Fruit fly (Drosophila melanogaster) whole organism, embryonic: Measurements from ENCODE around the gene PDCD-5.

Source experiments
- Adf1 ChIP-seq: fragments of 200-800 bp; sonication (Bioruptor generic); IDR thresholded peaks from 2 replicates; pipeline ENCODE4 v1.3.6; 2022; ENCODE audit warnings: missing biosample characterization, missing genetic modification characterization
- CG10209 ChIP-seq: fragments of 200-800 bp; sonication (Bioruptor generic); optimal IDR thresholded peaks from 3 replicates; lab custom pipeline; 2017; ENCODE audit warnings: missing biosample characterization, mild to moderate bottlenecking, missing genetic modification characterization, missing genetic modification reagents
- CG1024 ChIP-seq: fragments of 200-800 bp; sonication (Bioruptor generic); IDR thresholded peaks from 2 replicates; pipeline ENCODE4 v1.3.6; 2022; ENCODE audit warnings: missing biosample characterization, missing genetic modification characterization
- CG10366 ChIP-seq: fragments of 200-800 bp; sonication (Bioruptor generic); IDR thresholded peaks from 2 replicates; pipeline ENCODE4 v1.3.6; 2022; ENCODE audit warnings: missing biosample characterization, missing genetic modification characterization
- CG11085 ChIP-seq: fragments of 200-800 bp; sonication (Bioruptor generic); IDR thresholded peaks from 2 replicates; pipeline ENCODE4 v1.3.6; 2022; ENCODE audit warnings: missing biosample characterization, missing genetic modification characterization
- CG11398 ChIP-seq: fragments of 200-800 bp; sonication (Bioruptor generic); optimal IDR thresholded peaks from 2 replicates; lab custom pipeline; 2016; ENCODE audit warnings: missing biosample characterization, missing genetic modification characterization
- CG12744 ChIP-seq: fragments of 200-800 bp; sonication (Bioruptor generic); optimal IDR thresholded peaks from 2 replicates; lab custom pipeline; 2016; ENCODE audit warnings: missing biosample characterization, missing genetic modification characterization
- CG13123 ChIP-seq: fragments of 200-800 bp; sonication (Bioruptor generic); optimal IDR thresholded peaks from 2 replicates; lab custom pipeline; 2016; ENCODE audit warnings: missing biosample characterization, missing genetic modification characterization
- CG13296 ChIP-seq: fragments of 200-800 bp; sonication (Bioruptor generic); optimal IDR thresholded peaks from 3 replicates; lab custom pipeline; 2018; ENCODE audit warnings: missing biosample characterization, mild to moderate bottlenecking, missing genetic modification characterization
- CG13775 ChIP-seq: fragments of 200-800 bp; sonication (Bioruptor generic); optimal IDR thresholded peaks from 3 replicates; lab custom pipeline; 2017; ENCODE audit warnings: missing biosample characterization, mild to moderate bottlenecking, missing genetic modification characterization
- CG1602 ChIP-seq: fragments of 200-800 bp; sonication (Bioruptor generic); optimal IDR thresholded peaks from 3 replicates; lab custom pipeline; 2016; ENCODE audit warnings: missing biosample characterization, missing genetic modification characterization
- CG1647 ChIP-seq: fragments of 200-800 bp; sonication (Bioruptor generic); optimal IDR thresholded peaks from 3 replicates; lab custom pipeline; 2016; ENCODE audit warnings: missing biosample characterization, missing genetic modification characterization
- CG16813 ChIP-seq: fragments of 200-800 bp; sonication (Bioruptor generic); IDR thresholded peaks from 3 replicates; pipeline ENCODE4 v1.3.6; 2022; ENCODE audit warnings: missing biosample characterization, missing genetic modification characterization; ENCODE audit not compliant: partially characterized antibody
- CG17385 ChIP-seq: fragments of 200-800 bp; sonication (Bioruptor generic); optimal IDR thresholded peaks from 3 replicates; lab custom pipeline; 2018; ENCODE audit warnings: missing biosample characterization, mild to moderate bottlenecking, missing genetic modification characterization
- CG3065 ChIP-seq: fragments of 200-800 bp; sonication (Bioruptor generic); optimal IDR thresholded peaks from 2 replicates; lab custom pipeline; 2016; ENCODE audit warnings: missing biosample characterization, missing genetic modification characterization
- CG32532 ChIP-seq: fragments of 200-800 bp; sonication (Bioruptor generic); IDR thresholded peaks from 2 replicates; pipeline ENCODE4 v1.3.6; 2022; ENCODE audit warnings: missing biosample characterization, missing genetic modification characterization
- CG3847 ChIP-seq: fragments of 200-800 bp; sonication (Bioruptor generic); IDR thresholded peaks from 2 replicates; pipeline ENCODE4 v1.3.6; 2022; ENCODE audit warnings: missing biosample characterization, missing genetic modification characterization
- CG4617 ChIP-seq: fragments of 200-800 bp; sonication (Bioruptor generic); optimal IDR thresholded peaks from 3 replicates; lab custom pipeline; 2016; ENCODE audit warnings: missing biosample characterization, missing genetic modification characterization, borderline replicate concordance
- CG4730 ChIP-seq: fragments of 200-800 bp; sonication (Bioruptor generic); IDR thresholded peaks from 2 replicates; pipeline ENCODE4 v1.3.6; 2022; ENCODE audit warnings: missing biosample characterization, missing genetic modification characterization
- CG4854 ChIP-seq: fragments of 200-800 bp; sonication (Bioruptor generic); optimal IDR thresholded peaks from 2 replicates; lab custom pipeline; 2016; ENCODE audit warnings: missing biosample characterization, missing genetic modification characterization, inconsistent platforms
- CG5953 ChIP-seq: fragments of 200-800 bp; sonication (Bioruptor generic); IDR thresholded peaks from 2 replicates; pipeline ENCODE4 v1.3.6; 2022; ENCODE audit warnings: missing biosample characterization, missing genetic modification characterization
- CG7271 ChIP-seq: fragments of 200-800 bp; sonication (Bioruptor generic); optimal IDR thresholded peaks from 2 replicates; lab custom pipeline; 2018; ENCODE audit warnings: missing biosample characterization, mild to moderate bottlenecking, missing genetic modification characterization, moderate library complexity
- CG7357 ChIP-seq: fragments of 200-800 bp; sonication (Bioruptor generic); IDR thresholded peaks from 3 replicates; pipeline ENCODE4 v1.3.6; 2022; ENCODE audit warnings: missing biosample characterization, missing genetic modification characterization
- CG7963 ChIP-seq: fragments of 200-800 bp; sonication (Bioruptor generic); IDR thresholded peaks from 3 replicates; pipeline ENCODE4 v1.3.6; 2022; ENCODE audit warnings: missing biosample characterization, missing genetic modification characterization; ENCODE audit not compliant: partially characterized antibody
- CG8388 ChIP-seq: fragments of 200-800 bp; sonication (Bioruptor generic); optimal IDR thresholded peaks from 2 replicates; lab custom pipeline; 2019; ENCODE audit warnings: missing biosample characterization, mild to moderate bottlenecking, missing genetic modification characterization, moderate library complexity
- CG8944 ChIP-seq: fragments of 200-800 bp; sonication (Bioruptor generic); optimal IDR thresholded peaks from 3 replicates; lab custom pipeline; 2016; ENCODE audit warnings: missing biosample characterization, missing genetic modification characterization
- CG9215 ChIP-seq: fragments of 200-800 bp; sonication (Bioruptor generic); IDR thresholded peaks from 2 replicates; pipeline ENCODE4 v1.3.6; 2022; ENCODE audit warnings: missing biosample characterization, missing genetic modification characterization
- Dp ChIP-seq: fragments of 200-800 bp; sonication (Bioruptor generic); optimal IDR thresholded peaks from 2 replicates; lab custom pipeline; 2018; ENCODE audit warnings: missing biosample characterization, mild to moderate bottlenecking, missing genetic modification characterization, moderate library complexity
- ERR ChIP-seq: fragments of 200-800 bp; sonication (Bioruptor generic); optimal IDR thresholded peaks from 2 replicates; lab custom pipeline; 2016; ENCODE audit warnings: missing biosample characterization, missing genetic modification characterization
- HLH54F ChIP-seq: fragments of 200-800 bp; sonication (Bioruptor generic); optimal IDR thresholded peaks from 3 replicates; lab custom pipeline; 2016; ENCODE audit warnings: missing biosample characterization, missing genetic modification characterization
- Hr3 ChIP-seq: fragments of 200-800 bp; sonication (Bioruptor generic); optimal IDR thresholded peaks from 3 replicates; lab custom pipeline; 2016; ENCODE audit warnings: missing biosample characterization, missing genetic modification characterization
- MBD-R2 ChIP-seq: fragments of 200-800 bp; sonication (Bioruptor generic); IDR thresholded peaks from 2 replicates; pipeline ENCODE4 v1.3.6; 2022; ENCODE audit warnings: missing biosample characterization, missing genetic modification characterization
- Nf-YA ChIP-seq: fragments of 200-800 bp; sonication (Bioruptor generic); IDR thresholded peaks from 2 replicates; pipeline ENCODE4 v1.3.6; 2022; ENCODE audit warnings: missing biosample characterization, missing genetic modification characterization
- NfI ChIP-seq: fragments of 200-800 bp; sonication (Bioruptor generic); optimal IDR thresholded peaks from 3 replicates; lab custom pipeline; 2018; ENCODE audit warnings: missing biosample characterization, mild to moderate bottlenecking, missing genetic modification characterization, moderate library complexity
- Opbp ChIP-seq: fragments of 200-800 bp; sonication (Bioruptor generic); IDR thresholded peaks from 3 replicates; pipeline ENCODE4 v1.3.6; 2022; ENCODE audit warnings: missing biosample characterization, missing genetic modification characterization; ENCODE audit not compliant: partially characterized antibody
- Rx ChIP-seq: fragments of 200-800 bp; sonication (Bioruptor generic); IDR thresholded peaks from 2 replicates; pipeline ENCODE4 v1.3.6; 2022; ENCODE audit warnings: missing biosample characterization, missing genetic modification characterization
- Spps ChIP-seq: fragments of 200-800 bp; sonication (Bioruptor generic); optimal IDR thresholded peaks from 2 replicates; lab custom pipeline; 2018; ENCODE audit warnings: missing biosample characterization, mild to moderate bottlenecking, missing genetic modification characterization
- Sry-β ChIP-seq: fragments of 200-800 bp; sonication (Bioruptor generic); optimal IDR thresholded peaks from 2 replicates; lab custom pipeline; 2018; ENCODE audit warnings: missing biosample characterization, mild to moderate bottlenecking, missing genetic modification characterization, moderate library complexity
- TFAM ChIP-seq: fragments of 200-800 bp; sonication (Bioruptor generic); optimal IDR thresholded peaks from 2 replicates; lab custom pipeline; 2017; ENCODE audit warnings: missing biosample characterization, missing genetic modification characterization, inconsistent platforms
- Trl ChIP-seq, 3 experiments: fragments of >200 bp in 2 of 3; fragments of 200-800 bp in 1 of 3; sonication (Bioruptor generic) in 1 of 3; optimal IDR thresholded peaks; 2 replicates in 1 of 3; 3 replicates in 2 of 3; lab custom pipeline; 2016 to 2017; ENCODE audit warnings: missing biosample characterization in 1 of 3, missing genetic modification characterization in 1 of 3
- bowl ChIP-seq: fragments of 200-800 bp; sonication (Bioruptor generic); IDR thresholded peaks from 2 replicates; pipeline ENCODE4 v1.3.6; 2022; ENCODE audit warnings: missing biosample characterization, missing genetic modification characterization
- btn ChIP-seq: fragments of 200-800 bp; sonication (Bioruptor generic); optimal IDR thresholded peaks from 2 replicates; lab custom pipeline; 2016; ENCODE audit warnings: missing biosample characterization, missing genetic modification characterization
- cwo ChIP-seq: fragments of 200-800 bp; sonication (Bioruptor generic); optimal IDR thresholded peaks from 3 replicates; lab custom pipeline; 2017; ENCODE audit warnings: missing biosample characterization, missing genetic modification characterization, mild to moderate bottlenecking, moderate library complexity, missing genetic modification reagents
- dimm ChIP-seq: fragments of 200-800 bp; sonication (Bioruptor generic); IDR thresholded peaks from 2 replicates; pipeline ENCODE4 v1.3.6; 2022; ENCODE audit warnings: missing biosample characterization, missing genetic modification characterization
- eyg ChIP-seq: fragments of 200-800 bp; sonication (Bioruptor generic); optimal IDR thresholded peaks from 3 replicates; lab custom pipeline; 2016; ENCODE audit warnings: missing biosample characterization, missing genetic modification characterization
- grau ChIP-seq: fragments of 200-800 bp; optimal IDR thresholded peaks from 3 replicates; lab custom pipeline; 2019; ENCODE audit warnings: missing biosample characterization, mild to moderate bottlenecking, missing genetic modification characterization, moderate library complexity
- ken ChIP-seq: fragments of 200-800 bp; sonication (Bioruptor generic); IDR thresholded peaks from 3 replicates; pipeline ENCODE4 v1.3.6; 2022; ENCODE audit warnings: missing biosample characterization, missing genetic modification characterization
- pb ChIP-seq: fragments of 200-800 bp; sonication (Bioruptor generic); optimal IDR thresholded peaks from 3 replicates; lab custom pipeline; 2016; ENCODE audit warnings: missing biosample characterization, missing genetic modification characterization
- peb ChIP-seq: fragments of 200-800 bp; sonication (Bioruptor generic); IDR thresholded peaks from 2 replicates; pipeline ENCODE4 v1.3.6; 2022; ENCODE audit warnings: missing biosample characterization, missing genetic modification characterization
- sug ChIP-seq: fragments of 200-800 bp; optimal IDR thresholded peaks from 2 replicates; lab custom pipeline; 2019; ENCODE audit warnings: missing biosample characterization, mild to moderate bottlenecking, missing genetic modification characterization, moderate library complexity
- tap ChIP-seq: fragments of 200-800 bp; optimal IDR thresholded peaks from 3 replicates; lab custom pipeline; 2019; ENCODE audit warnings: missing biosample characterization, mild to moderate bottlenecking, missing genetic modification characterization, moderate library complexity

Gene PDCD-5

dm6 chr3L:16203236-16203635 is 28.6 kb downstream of the PDCD-5 start (continued):
- peak; percentile 61; the same call in 1 of the 2 replicates for TF ChIP-seq dimm (GFP tag; lab: Robert Waterston, UW)
- TF ChIP-seq grau (tag; lab: Kevin White, UChicago): peak; percentile 81
- TF ChIP-seq bowl (GFP tag; lab: Robert Waterston, UW): peak; percentile 44; the same call in 1 of the 2 replicates
- peak; percentile 64 for TF ChIP-seq CG12744 (GFP tag; lab: Kevin White, UChicago)
- TF ChIP-seq eyg: peak; percentile 73
- peak; percentile 79 for TF ChIP-seq CG10209
- peak; percentile 74; the same call in 2 of the 3 replicates for TF ChIP-seq ken (GFP tag; lab: Robert Waterston, UW)
- TF ChIP-seq CG13123 (GFP tag; lab: Kevin White, UChicago): no peak
- TF ChIP-seq Nf-YA (GFP tag; lab: Robert Waterston, UW): peak; percentile 61; the same call in 1 of the 2 replicates
- peak; percentile 76 for TF ChIP-seq CG17385
- TF ChIP-seq CG3847 (GFP tag; lab: Robert Waterston, UW): peak; percentile 84
- no peak for TF ChIP-seq Sry-β (GFP tag; lab: Kevin White, UChicago)
- no peak for TF ChIP-seq TFAM (GFP tag; lab: Kevin White, UChicago)
- peak; percentile 85 for TF ChIP-seq cwo (GFP tag; lab: Kevin White, UChicago)
- TF ChIP-seq CG3065 (GFP tag; lab: Kevin White, UChicago): peak; percentile 3
- TF ChIP-seq ERR (GFP tag; lab: Kevin White, UChicago): peak; percentile 41
- TF ChIP-seq CG8944 (GFP tag; lab: Kevin White, UChicago): peak; percentile 77
- no peak for TF ChIP-seq Trl (optimal IDR thresholded peaks at IDR 0.05; lab: Kevin White, UChicago)
- TF ChIP-seq Trl (GFP tag; optimal IDR thresholded peaks at IDR 0.05; lab: Kevin White, UChicago): peak; percentile 88
- TF ChIP-seq MBD-R2 (GFP tag; lab: Robert Waterston, UW): peak; percentile 76; the same call in 1 of the 2 replicates
- TF ChIP-seq HLH54F (GFP tag; lab: Kevin White, UChicago): peak; percentile 78
- TF ChIP-seq CG13775 (GFP tag; lab: Kevin White, UChicago): peak; percentile 47
- no peak for TF ChIP-seq Dp (GFP tag; lab: Kevin White, UChicago)
- no peak for TF ChIP-seq Spps
- peak; percentile 80 for TF ChIP-seq CG4730 (GFP tag; lab: Robert Waterston, UW)
- TF ChIP-seq CG7963: no peak
- no peak for TF ChIP-seq CG16813 (GFP tag; lab: Robert Waterston, UW)
- peak; percentile 58 for TF ChIP-seq CG4854
- peak; percentile 38 for TF ChIP-seq CG8388 (GFP tag; lab: Kevin White, UChicago)
- TF ChIP-seq peb (GFP tag; lab: Robert Waterston, UW): peak; percentile 67; the same call in 1 of the 2 replicates
- peak; percentile 52 for TF ChIP-seq Hr3 (GFP tag; lab: Kevin White, UChicago)
- peak; percentile 59 for TF ChIP-seq CG1602 (GFP tag; lab: Kevin White, UChicago)
- peak; percentile 84 for TF ChIP-seq CG5953 (GFP tag; lab: Robert Waterston, UW)
- peak; percentile 62 for TF ChIP-seq CG1647 (GFP tag; lab: Kevin White, UChicago)
- peak; percentile 80 for TF ChIP-seq tap
- peak; percentile 83 for TF ChIP-seq CG11085 (GFP tag; lab: Robert Waterston, UW)
- TF ChIP-seq sug (tag; lab: Kevin White, UChicago): peak; percentile 57
- TF ChIP-seq Adf1 (GFP tag; lab: Robert Waterston, UW): no peak
- TF ChIP-seq btn: peak; percentile 42
- TF ChIP-seq CG1024 (GFP tag; lab: Robert Waterston, UW): peak; percentile 66
- peak; percentile 53 for TF ChIP-seq pb (GFP tag; lab: Kevin White, UChicago)
- no peak for TF ChIP-seq Opbp (GFP tag; lab: Robert Waterston, UW)
- TF ChIP-seq CG10366 (GFP tag; lab: Robert Waterston, UW): peak; percentile 86
- peak; percentile 76 for TF ChIP-seq CG7357 (GFP tag; lab: Robert Waterston, UW)
- TF ChIP-seq NfI (GFP tag; lab: Kevin White, UChicago): peak; percentile 81
- TF ChIP-seq CG7271 (tag; lab: Kevin White, UChicago): no peak
- peak; percentile 34 for TF ChIP-seq CG11398
- peak; percentile 74 for TF ChIP-seq CG13296
- peak; percentile 63 for TF ChIP-seq Rx
- TF ChIP-seq CG4617 (GFP tag; lab: Kevin White, UChicago): no peak
- no peak for TF ChIP-seq CG9215 (GFP tag; lab: Robert Waterston, UW)
- TF ChIP-seq CG32532 (GFP tag; lab: Robert Waterston, UW): peak; percentile 92
